Worm (Caenorhabditis elegans): Measurements from ENCODE around the gene R05A10.3.

The R05A10.3 gene

DNA sequence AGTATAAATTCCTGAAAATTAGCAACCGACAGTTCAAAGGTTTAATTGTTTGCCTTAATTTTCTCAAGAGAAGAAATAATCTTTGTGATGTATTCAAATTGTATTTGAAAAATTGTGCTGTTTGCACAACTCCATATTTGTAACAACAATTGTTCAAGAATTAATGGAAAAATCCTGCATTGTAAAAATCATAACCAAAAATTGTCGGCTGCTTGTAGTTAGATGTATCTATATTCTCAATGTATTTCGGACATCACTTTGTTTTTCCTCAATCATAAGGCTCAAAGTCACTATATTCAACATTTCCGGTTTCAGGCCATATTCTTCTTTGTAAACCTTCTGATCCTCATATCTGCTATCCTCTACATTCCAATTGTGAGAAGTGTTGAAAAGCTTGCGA is 33.2 kb downstream of the R05A10.3 start:
- TF ChIP-seq K09A11.1 (tag; optimal IDR thresholded peaks at IDR 0.05; ENCODE audit: insufficient read depth) (no peak), hlh-8 (tag; optimal IDR thresholded peaks at IDR 0.05) (no peak), mec-3 (tag; optimal IDR thresholded peaks at IDR 0.05; ENCODE audit: borderline replicate concordance) (no peak)

DNA sequence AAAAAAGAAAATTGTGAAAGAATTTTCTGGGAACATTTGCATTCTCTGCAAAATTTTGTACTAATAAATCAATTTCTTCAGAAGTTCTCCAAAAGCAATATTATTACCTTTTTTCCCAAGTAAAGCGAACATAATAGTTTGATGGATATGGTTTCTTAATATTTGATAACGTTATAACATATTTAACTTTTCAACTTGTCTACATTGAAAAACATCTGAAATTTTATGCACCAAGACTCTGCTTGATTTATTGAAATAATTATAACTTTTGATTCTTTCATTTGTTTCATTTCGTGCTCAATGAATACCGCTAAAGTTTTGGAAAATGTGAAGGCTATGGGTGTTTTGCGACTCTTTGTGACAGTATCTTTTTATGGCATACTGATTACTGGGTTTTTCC is 39.2 kb downstream of the R05A10.3 start, which contains the start of gene srz-31:
Gene srz-31, plus strand, starts transcription at position 301 of the 400 bp plus-strand sequence.
- TF ChIP-seq npax-4 (tag; optimal IDR thresholded peaks at IDR 0.05), result no peak
- TF ChIP-seq ahr-1 (tag; optimal IDR thresholded peaks at IDR 0.05), result no peak
- TF ChIP-seq tbx-7 (tag; optimal IDR thresholded peaks at IDR 0.05), result no peak
- TF ChIP-seq fax-1 (tag; optimal IDR thresholded peaks at IDR 0.05), result no peak
- no peak for TF ChIP-seq ceh-14 (tag; optimal IDR thresholded peaks at IDR 0.05)
- TF ChIP-seq ama-1 (optimal IDR thresholded peaks at IDR 0.05), result no peak
- TF ChIP-seq pag-3 (tag; optimal IDR thresholded peaks at IDR 0.05; ENCODE audit: borderline replicate concordance), result no peak
- TF ChIP-seq ref-2 (tag; optimal IDR thresholded peaks at IDR 0.05), result no peak
- TF ChIP-seq unc-42 (tag; optimal IDR thresholded peaks at IDR 0.05), result no peak
- no peak for TF ChIP-seq ceh-45 (GFP tag; IDR thresholded peaks at IDR 0.05)
- no peak for TF ChIP-seq ttx-3 (tag; optimal IDR thresholded peaks at IDR 0.05)
- no peak for TF ChIP-seq pax-1 (tag; optimal IDR thresholded peaks at IDR 0.05)
- TF ChIP-seq lin-11 (tag; optimal IDR thresholded peaks at IDR 0.05), result no peak

DNA sequence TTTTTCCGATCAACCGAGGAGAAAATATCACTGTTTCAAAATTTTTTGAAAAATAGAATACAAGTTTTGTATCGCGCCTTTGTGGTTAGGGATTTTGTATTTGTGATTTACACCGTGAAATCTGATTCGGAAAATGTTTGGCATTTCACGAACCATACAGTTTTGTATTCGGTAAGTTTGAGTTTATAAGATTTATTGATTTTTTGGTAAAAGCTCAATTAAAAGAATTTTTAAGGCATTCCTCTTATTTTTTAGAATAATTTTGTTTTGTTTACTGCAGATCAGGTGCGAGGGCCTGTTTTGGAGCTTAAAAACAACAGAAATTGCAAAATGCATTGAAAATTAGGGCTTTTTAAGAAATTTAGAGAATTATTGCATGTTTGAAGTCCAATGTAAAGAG is 42.9 kb downstream of the R05A10.3 start:
- no peak for TF ChIP-seq ahr-1 (tag; optimal IDR thresholded peaks at IDR 0.05)
- TF ChIP-seq Y22D7AL.16 (tag; optimal IDR thresholded peaks at IDR 0.05), result no peak
- no peak for TF ChIP-seq pag-3 (tag; optimal IDR thresholded peaks at IDR 0.05; ENCODE audit: borderline replicate concordance)
- TF ChIP-seq ceh-34 (tag; optimal IDR thresholded peaks at IDR 0.05), result no peak
- TF ChIP-seq eyg-1 (tag; optimal IDR thresholded peaks at IDR 0.05), result no peak
- no peak for TF ChIP-seq sox-2 (GFP tag; IDR thresholded peaks at IDR 0.05)
- TF ChIP-seq ceh-48 (tag; optimal IDR thresholded peaks at IDR 0.05), result no peak

DNA sequence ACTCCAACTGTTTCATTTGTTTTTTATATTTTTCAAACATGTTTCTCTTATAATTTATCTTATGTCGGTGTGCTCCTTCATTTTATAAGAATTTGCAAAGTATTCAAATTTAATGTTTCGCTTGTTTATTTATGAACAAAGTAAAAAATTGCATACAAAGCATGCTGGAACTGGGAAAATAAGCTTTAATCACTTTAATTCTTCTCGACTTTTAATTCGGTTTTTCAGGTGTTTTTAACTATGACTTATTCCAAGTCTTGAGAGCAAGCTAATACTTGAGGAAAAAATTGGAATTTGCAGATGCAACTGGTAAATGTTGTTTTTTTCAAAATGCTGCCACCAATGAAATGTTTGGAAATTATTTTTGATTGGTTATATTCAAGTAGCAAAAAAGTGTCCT is 44.5 kb downstream of the R05A10.3 start, which contains the start of gene srz-59:
Gene srz-59, plus strand, starts transcription at position 301 of the 400 bp plus-strand sequence.
- TF ChIP-seq pha-4 (tag; optimal IDR thresholded peaks at IDR 0.05), result no peak
- TF ChIP-seq ceh-31 (tag; optimal IDR thresholded peaks at IDR 0.05), result no peak
- no peak for TF ChIP-seq C08G9.2 (tag; optimal IDR thresholded peaks at IDR 0.05)
- no peak for TF ChIP-seq lim-6 (tag; optimal IDR thresholded peaks at IDR 0.05)
- no peak for TF ChIP-seq hlh-6 (tag; optimal IDR thresholded peaks at IDR 0.05)
- no peak for TF ChIP-seq che-1 (tag; optimal IDR thresholded peaks at IDR 0.05)
- no peak for TF ChIP-seq ceh-9 (tag; optimal IDR thresholded peaks at IDR 0.05)
- no peak for TF ChIP-seq odd-2 (tag; optimal IDR thresholded peaks at IDR 0.05)
- TF ChIP-seq mec-3 (tag; optimal IDR thresholded peaks at IDR 0.05; ENCODE audit: borderline replicate concordance), result no peak
- no peak for TF ChIP-seq pax-1 (tag; optimal IDR thresholded peaks at IDR 0.05)
- no peak for TF ChIP-seq dve-1 (tag; optimal IDR thresholded peaks at IDR 0.05)
- no peak for TF ChIP-seq ceh-45 (GFP tag; IDR thresholded peaks at IDR 0.05)

DNA sequence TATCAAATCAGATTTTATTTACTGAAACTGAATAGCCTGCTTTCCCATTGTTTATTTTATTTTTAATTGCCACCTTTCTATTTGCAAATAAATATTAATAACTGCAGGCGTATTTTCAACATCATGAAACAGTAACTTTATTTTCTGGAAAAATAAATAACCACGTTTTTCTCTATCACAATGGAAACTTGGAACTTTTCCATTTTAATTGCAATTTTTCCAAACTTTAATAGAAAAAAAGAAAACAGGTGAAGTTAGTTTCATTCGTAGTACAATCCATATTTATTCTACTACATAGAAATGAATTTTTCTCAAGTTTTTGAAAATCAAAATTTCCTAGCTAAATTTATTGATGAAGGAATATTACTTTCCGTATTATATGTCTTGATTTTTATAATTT is 47.2 kb downstream of the R05A10.3 start, which contains the start of gene srz-42:
Gene srz-42, plus strand, starts transcription at position 301 of the 400 bp plus-strand sequence.
- TF ChIP-seq sox-2 (GFP tag; IDR thresholded peaks at IDR 0.05) (no peak), lin-11 (tag; optimal IDR thresholded peaks at IDR 0.05) (no peak), ceh-19 (GFP tag; optimal IDR thresholded peaks at IDR 0.05) (no peak), lim-6 (tag; optimal IDR thresholded peaks at IDR 0.05) (no peak), hlh-15 (tag; optimal IDR thresholded peaks at IDR 0.05) (no peak), pha-4 (tag; optimal IDR thresholded peaks at IDR 0.05) (no peak), pax-1 (tag; optimal IDR thresholded peaks at IDR 0.05) (no peak), ceh-2 (tag; optimal IDR thresholded peaks at IDR 0.05) (no peak), pha-2 (tag; optimal IDR thresholded peaks at IDR 0.05) (no peak), ama-1 (optimal IDR thresholded peaks at IDR 0.05) (no peak), ceh-22 (tag; optimal IDR thresholded peaks at IDR 0.05) (no peak), T23F11.4 (GFP tag; optimal IDR thresholded peaks at IDR 0.05) (no peak), elt-4 (tag; optimal IDR thresholded peaks at IDR 0.05) (no peak), ceh-48 (tag; optimal IDR thresholded peaks at IDR 0.05) (no peak), sox-4 (tag; optimal IDR thresholded peaks at IDR 0.05) (no peak), ceh-34 (tag; optimal IDR thresholded peaks at IDR 0.05) (no peak), tbx-7 (tag; optimal IDR thresholded peaks at IDR 0.05) (no peak), nhr-232 (tag; optimal IDR thresholded peaks at IDR 0.05) (no peak), pag-3 (tag; optimal IDR thresholded peaks at IDR 0.05; ENCODE audit: borderline replicate concordance) (no peak)

Measured in whole organism, late embryonic.